Worm (Caenorhabditis elegans) whole organism, L1 larva: Measurements from ENCODE around the gene otpl-4.

Experiments used
- C04F5.9 ChIP-seq: sonication (generic microtip); optimal IDR thresholded peaks from 2 replicates; lab custom pipeline; 2016; ENCODE audit warnings: missing genetic modification characterization, missing compliant biosample characterization
- C34B4.2 ChIP-seq: sonication (generic microtip); optimal IDR thresholded peaks from 2 replicates; lab custom pipeline; 2017; ENCODE audit warnings: mild to moderate bottlenecking, missing genetic modification characterization, missing compliant biosample characterization
- F16B12.6 ChIP-seq: fragments of 150-350 bp; optimal IDR thresholded peaks from 2 replicates; lab custom pipeline; 2014; ENCODE audit warnings: missing biosample characterization, missing genetic modification characterization
- aha-1 ChIP-seq: fragments of 150-350 bp; optimal IDR thresholded peaks from 2 replicates; lab custom pipeline; 2014; ENCODE audit warnings: missing biosample characterization, missing genetic modification characterization
- alr-1 ChIP-seq: fragments of 200-800 bp; sonication (Bioruptor generic); optimal IDR thresholded peaks from 2 replicates; lab custom pipeline; 2018; ENCODE audit warnings: borderline replicate concordance, mild to moderate bottlenecking, missing genetic modification characterization, missing compliant biosample characterization
- ama-1 ChIP-seq: fragments of 150-350 bp; optimal IDR thresholded peaks from 2 replicates; lab custom pipeline; 2014
- ceh-63 ChIP-seq: fragments of 200-800 bp; sonication (Bioruptor generic); optimal IDR thresholded peaks from 2 replicates; lab custom pipeline; 2018; ENCODE audit warnings: mild to moderate bottlenecking, missing genetic modification characterization, missing compliant biosample characterization
- ceh-82 ChIP-seq, 3 experiments: fragments of 150-350 bp in 1 of 3; sonication (generic microtip) in 2 of 3; optimal IDR thresholded peaks; 2 replicates each; lab custom pipeline; 2014 to 2017; ENCODE audit warnings: missing biosample characterization in 3 of 3, missing genetic modification characterization in 3 of 3
- dpl-1 ChIP-seq, 3 experiments: fragments of 150-350 bp in 2 of 3; sonication (generic microtip) in 1 of 3; optimal IDR thresholded peaks; 2 replicates each; lab custom pipeline; 2014 to 2017; ENCODE audit warnings: missing biosample characterization in 3 of 3, missing genetic modification characterization in 3 of 3, missing genetic modification reagents in 3 of 3
- dsc-1 ChIP-seq: sonication (generic microtip); optimal IDR thresholded peaks from 2 replicates; lab custom pipeline; 2016; ENCODE audit warnings: mild to moderate bottlenecking, missing genetic modification characterization, missing compliant biosample characterization
- efl-1 ChIP-seq, 4 experiments: fragments of 150-350 bp; optimal IDR thresholded peaks in 3 of 4; peaks in 1 of 4; 1 replicate in 1 of 4; 2 replicates in 3 of 4; lab custom pipeline; 2014; ENCODE audit warnings: missing biosample characterization in 2 of 4, missing genetic modification characterization in 2 of 4, missing genetic modification reagents in 2 of 4
- ets-5 ChIP-seq: fragments of 200-800 bp; sonication (Bioruptor generic); IDR thresholded peaks from 2 replicates; pipeline ENCODE4 v1.3.6; 2022; ENCODE audit warnings: missing genetic modification characterization, missing compliant biosample characterization
- fkh-4 ChIP-seq: sonication (generic microtip); optimal IDR thresholded peaks from 2 replicates; lab custom pipeline; 2016; ENCODE audit warnings: missing compliant biosample characterization, missing genetic modification characterization, borderline replicate concordance
- irx-1 ChIP-seq: sonication (generic microtip); optimal IDR thresholded peaks from 2 replicates; lab custom pipeline; 2016; ENCODE audit warnings: missing genetic modification characterization, missing compliant biosample characterization
- lin-14 ChIP-seq: fragments of 200-800 bp; sonication (Bioruptor generic); optimal IDR thresholded peaks from 2 replicates; lab custom pipeline; 2018; ENCODE audit warnings: mild to moderate bottlenecking, missing genetic modification characterization, moderate library complexity, missing compliant biosample characterization
- mdl-1 ChIP-seq, 2 experiments: fragments of 150-350 bp; optimal IDR thresholded peaks; 2 replicates each; lab custom pipeline; 2014 to 2017; ENCODE audit warnings: missing biosample characterization in 2 of 2, missing genetic modification characterization in 2 of 2, inconsistent platforms in 1 of 2
- nhr-19 ChIP-seq: fragments of 200-800 bp; sonication (Bioruptor generic); conservative IDR thresholded peaks from 2 replicates; pipeline ENCODE4 v1.3.6; 2022; ENCODE audit warnings: missing genetic modification characterization, missing compliant biosample characterization
- nhr-76 ChIP-seq: sonication (generic microtip); optimal IDR thresholded peaks from 2 replicates; lab custom pipeline; 2017; ENCODE audit warnings: missing biosample characterization, missing genetic modification characterization
- nhr-77 ChIP-seq: fragments of 150-350 bp; optimal IDR thresholded peaks from 2 replicates; lab custom pipeline; 2014; ENCODE audit warnings: missing biosample characterization, missing genetic modification characterization
- nhr-84 ChIP-seq: sonication (generic microtip); optimal IDR thresholded peaks from 2 replicates; lab custom pipeline; 2017; ENCODE audit warnings: missing biosample characterization, missing genetic modification characterization
- rnt-1 ChIP-seq: sonication (generic microtip); optimal IDR thresholded peaks from 2 replicates; lab custom pipeline; 2016; ENCODE audit warnings: mild to moderate bottlenecking, missing genetic modification characterization, moderate library complexity, missing compliant biosample characterization
- skn-1 ChIP-seq: fragments of 150-350 bp; optimal IDR thresholded peaks from 2 replicates; lab custom pipeline; 2014; ENCODE audit warnings: missing biosample characterization, missing genetic modification characterization
- sox-4 ChIP-seq: sonication (generic microtip); optimal IDR thresholded peaks from 2 replicates; lab custom pipeline; 2016; ENCODE audit warnings: missing genetic modification characterization, missing compliant biosample characterization
- swsn-7 ChIP-seq: sonication (generic microtip); optimal IDR thresholded peaks from 2 replicates; lab custom pipeline; 2016; ENCODE audit warnings: missing genetic modification characterization, missing compliant biosample characterization
- tbx-2 ChIP-seq: sonication (generic microtip); optimal IDR thresholded peaks from 2 replicates; lab custom pipeline; 2016; ENCODE audit warnings: missing genetic modification characterization, missing compliant biosample characterization
- unc-130 ChIP-seq: fragments of 150-350 bp; optimal IDR thresholded peaks from 2 replicates; lab custom pipeline; 2017; ENCODE audit warnings: missing biosample characterization, missing genetic modification characterization, inconsistent platforms
- unc-62 ChIP-seq: fragments of 150-350 bp; optimal IDR thresholded peaks from 2 replicates; lab custom pipeline; 2014; ENCODE audit warnings: missing biosample characterization, missing genetic modification reagents, missing genetic modification characterization
- unc-98 ChIP-seq: fragments of 200-800 bp; sonication (Bioruptor generic); IDR thresholded peaks from 2 replicates; pipeline ENCODE4 v1.3.6; 2022; ENCODE audit warnings: missing genetic modification characterization, missing compliant biosample characterization
- xbp-1 ChIP-seq: sonication (generic microtip); optimal IDR thresholded peaks from 2 replicates; lab custom pipeline; 2016; ENCODE audit warnings: missing genetic modification characterization, missing compliant biosample characterization
- zag-1 ChIP-seq: fragments of 150-350 bp; optimal IDR thresholded peaks from 2 replicates; lab custom pipeline; 2014; ENCODE audit warnings: missing biosample characterization, missing genetic modification characterization

The otpl-4 gene

DNA sequence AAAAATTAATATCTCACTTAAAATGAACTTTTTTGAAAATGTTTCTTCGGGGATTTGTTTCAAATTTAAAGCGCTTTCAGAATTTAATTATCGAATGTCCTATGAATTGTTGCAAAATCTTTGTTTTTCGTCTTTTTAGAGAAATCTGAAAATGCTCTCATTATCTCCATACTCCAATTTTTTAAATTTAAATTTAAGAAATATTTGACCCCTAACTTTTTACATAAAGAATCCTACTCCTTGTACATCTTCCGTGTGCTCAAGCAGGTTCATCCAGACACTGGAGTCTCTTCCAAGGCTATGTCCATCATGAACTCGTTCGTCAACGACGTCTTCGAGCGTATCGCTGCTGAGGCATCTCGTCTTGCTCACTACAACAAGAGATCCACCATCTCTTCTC, 918 bp upstream of the otpl-4 start, which contains the start of gene his-39:
TSS of gene his-39 (plus strand) at position 301 of the 400 bp plus-strand sequence.
- no peak for TF ChIP-seq unc-98 (GFP tag; lab: Robert Waterston, UW)
- TF ChIP-seq F16B12.6, result no peak
- TF ChIP-seq dpl-1 (GFP tag; optimal IDR thresholded peaks at IDR 0.05; lab: Kevin White, UChicago), result no peak
- no peak for TF ChIP-seq skn-1 (tag; lab: Kevin White, UChicago)
- no peak for TF ChIP-seq unc-62 (GFP tag; lab: Kevin White, UChicago)

- TF ChIP-seq aha-1 (tag; lab: Kevin White, UChicago) (no peak), fkh-4 (tag; lab: Kevin White, UChicago) (no peak), ceh-82 (tag; optimal IDR thresholded peaks at IDR 0.05; lab: Kevin White, UChicago) (no peak), tbx-2 (tag; lab: Kevin White, UChicago) (no peak), C04F5.9 (tag; lab: Kevin White, UChicago) (no peak), nhr-19 (GFP tag; lab: Robert Waterston, UW) (no peak), nhr-76 (tag; lab: Kevin White, UChicago) (no peak), ceh-63 (GFP tag; lab: Kevin White, UChicago) (no peak), unc-62 (GFP tag; lab: Kevin White, UChicago) (no peak), unc-98 (GFP tag; lab: Robert Waterston, UW) (no peak), sox-4 (tag; lab: Kevin White, UChicago) (no peak)
These were observed 8.5 kb downstream of the otpl-4 start, which contains the start of the genes slc-17.8 and asns-1 for ce11 chrV:8545531-8546224. Gene slc-17.8 (minus strand): TSS chrV:8545581. Gene asns-1 (plus strand): TSS chrV:8546174.

DNA sequence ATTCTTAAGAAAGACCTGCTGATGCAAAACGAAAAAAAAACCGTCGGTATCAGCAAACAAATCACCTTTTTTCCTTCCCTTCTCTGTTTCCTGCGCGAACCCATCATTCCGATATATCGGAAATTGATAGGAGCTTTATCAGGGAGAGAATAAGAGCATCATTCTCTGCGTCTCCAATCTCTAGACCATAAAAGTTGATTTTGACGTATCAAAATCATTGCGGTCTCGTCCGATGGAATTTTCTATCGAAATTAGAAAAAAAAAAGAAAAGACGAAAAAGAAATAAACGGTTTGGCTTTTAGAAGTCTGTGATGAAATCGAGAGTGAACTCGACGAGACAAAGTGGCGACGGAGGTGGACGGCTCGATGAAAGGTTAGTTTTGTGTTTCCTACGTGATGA, 11.9 kb downstream of the otpl-4 start, which contains the start of gene stdh-4:
TSS of gene stdh-4 (plus strand) at position 301 of the 400 bp plus-strand sequence.
- TF ChIP-seq tbx-2 (tag; lab: Kevin White, UChicago), result peak; percentile 0
- no peak for TF ChIP-seq aha-1 (tag; lab: Kevin White, UChicago)
- no peak for TF ChIP-seq ama-1 (lab: Kevin White, UChicago)
- TF ChIP-seq nhr-77 (tag; lab: Kevin White, UChicago), result peak; percentile 11

- peak; percentile 1 for TF ChIP-seq lin-14
- TF ChIP-seq unc-130 (tag; lab: Kevin White, UChicago), result no peak
- TF ChIP-seq rnt-1 (tag; lab: Kevin White, UChicago), result peak; percentile 46
- TF ChIP-seq efl-1 (optimal IDR thresholded peaks at IDR 0.05; lab: Kevin White, UChicago), result no peak
- peak in 1 of 2 experiments; percentile 78 for TF ChIP-seq efl-1 (GFP tag; optimal IDR thresholded peaks at IDR 0.05 in 1 of 2; lab: Kevin White, UChicago)
- no peak for TF ChIP-seq zag-1 (tag; lab: Kevin White, UChicago)
These were observed 15.3 kb downstream of the otpl-4 start, which contains the start of gene acr-15 for ce11 chrV:8552460-8552859. Gene acr-15 (plus strand): TSS chrV:8552695.

ce11 chrV:8555955-8556354, 18.8 kb downstream of the otpl-4 start:
- no peak for TF ChIP-seq nhr-84 (tag; lab: Kevin White, UChicago)
- TF ChIP-seq swsn-7 (tag; lab: Kevin White, UChicago), result no peak
- TF ChIP-seq sox-4 (tag; lab: Kevin White, UChicago), result no peak
- no peak for TF ChIP-seq ets-5
- no peak for TF ChIP-seq aha-1 (tag; lab: Kevin White, UChicago)
- peak; percentile 89 for TF ChIP-seq fkh-4 (tag; lab: Kevin White, UChicago)
- TF ChIP-seq C34B4.2 (tag; lab: Kevin White, UChicago), result no peak
- no peak for TF ChIP-seq alr-1 (tag; lab: Kevin White, UChicago)
- no peak for TF ChIP-seq unc-130 (tag; lab: Kevin White, UChicago)
- no peak for TF ChIP-seq F16B12.6
- no peak for TF ChIP-seq xbp-1 (tag; lab: Kevin White, UChicago)
- TF ChIP-seq dsc-1 (tag; lab: Kevin White, UChicago), result peak; percentile 99
- TF ChIP-seq mdl-1 (tag; optimal IDR thresholded peaks at IDR 0.05; lab: Kevin White, UChicago), result no peak
- peak; percentile 27 for TF ChIP-seq tbx-2 (tag; lab: Kevin White, UChicago)
- TF ChIP-seq irx-1, result no peak
- no peak for TF ChIP-seq ceh-82 (tag; optimal IDR thresholded peaks at IDR 0.05; lab: Kevin White, UChicago)
